Worm (Caenorhabditis elegans): Measurements from ENCODE around the gene T10G3.8.

ce11 chrV:13476350-13476749 lies at the start of gene T10G3.8:
- TF ChIP-seq klf-2 (GFP tag; conservative IDR thresholded peaks at IDR 0.05) (no peak), ztf-23 (GFP tag; IDR thresholded peaks at IDR 0.05) (no peak), ztf-29 (GFP tag; IDR thresholded peaks at IDR 0.05) (no peak), ref-1 (GFP tag; conservative IDR thresholded peaks at IDR 0.05) (no peak)

All from whole organism, midembryonic.